Fruit fly (Drosophila melanogaster): ENCODE measurements around the gene CG14689.

The CG14689 gene

DNA sequence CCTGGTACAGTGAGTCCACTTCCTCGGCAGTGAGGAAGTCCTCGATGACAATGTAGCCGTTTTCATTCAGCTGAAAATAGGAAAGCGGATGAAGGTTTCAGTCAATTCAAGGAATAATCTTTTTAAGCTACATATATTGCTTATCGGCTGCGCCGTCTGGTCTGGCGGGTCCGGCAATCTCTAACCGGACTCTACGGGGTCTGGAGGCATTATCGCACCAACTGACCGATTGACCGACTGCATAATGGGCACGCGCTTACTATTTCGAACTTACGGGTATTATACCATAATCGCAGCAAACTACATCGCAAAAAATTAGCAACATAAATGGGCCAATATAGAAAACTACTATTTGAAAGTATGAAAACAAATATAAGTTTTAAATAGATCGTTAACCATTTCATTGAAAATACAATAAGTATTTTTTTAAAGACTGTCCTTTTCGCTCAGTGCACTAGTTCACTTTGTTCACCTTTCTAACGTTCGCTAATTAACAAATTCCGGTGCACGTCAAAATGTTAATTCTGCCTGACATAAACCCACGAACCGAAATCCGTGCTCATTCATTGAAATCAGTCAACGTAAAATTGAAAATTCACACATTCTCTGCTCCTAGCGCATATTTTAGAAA is 32.0 kb downstream of the CG14689 start (continued):
- TF ChIP-seq Nf-YB (GFP tag; optimal IDR thresholded peaks at IDR 0.05) (no peak), cwo (GFP tag; optimal IDR thresholded peaks at IDR 0.05) (no peak), gcm (GFP tag; optimal IDR thresholded peaks at IDR 0.05) (no peak), Asciz (GFP tag; optimal IDR thresholded peaks at IDR 0.05) (no peak), Dfd (GFP tag; optimal IDR thresholded peaks at IDR 0.05) (no peak), Opbp (GFP tag; IDR thresholded peaks at IDR 0.05; ENCODE audit: partially characterized antibody) (no peak), CG2199 (GFP tag; IDR thresholded peaks at IDR 0.05) (no peak), Deaf1 (tag; optimal IDR thresholded peaks at IDR 0.05) (no peak), CG12299 (tag; optimal IDR thresholded peaks at IDR 0.05) (no peak), CG10462 (GFP tag; optimal IDR thresholded peaks at IDR 0.05) (no peak), Stat92E (GFP tag; optimal IDR thresholded peaks at IDR 0.05) (no peak), CG43689 (GFP tag; IDR thresholded peaks at IDR 0.05) (0 out of 2 replicates have a peak, but pooled peaks have one; percentile 7), CG30403 (GFP tag; optimal IDR thresholded peaks at IDR 0.05) (peak; percentile 12), CG14860 (GFP tag; IDR thresholded peaks at IDR 0.05; ENCODE audit: partially characterized antibody) (no peak), CG11723 (GFP tag; optimal IDR thresholded peaks at IDR 0.05) (no peak), HHEX (GFP tag; optimal IDR thresholded peaks at IDR 0.05) (no peak), shn (GFP tag; optimal IDR thresholded peaks at IDR 0.05) (no peak), CG2889 (GFP tag; IDR thresholded peaks at IDR 0.05) (no peak), ro (GFP tag; IDR thresholded peaks at IDR 0.05) (no peak), Hmx (GFP tag; optimal IDR thresholded peaks at IDR 0.05) (no peak), CG7786 (GFP tag; optimal IDR thresholded peaks at IDR 0.05) (no peak), CG1647 (GFP tag; optimal IDR thresholded peaks at IDR 0.05) (no peak), org-1 (GFP tag; optimal IDR thresholded peaks at IDR 0.05) (no peak), sob (GFP tag; IDR thresholded peaks at IDR 0.05) (no peak), CG11456 (GFP tag; IDR thresholded peaks at IDR 0.05) (no peak), CG15696 (tag; optimal IDR thresholded peaks at IDR 0.05) (no peak), CG30431 (GFP tag; optimal IDR thresholded peaks at IDR 0.05) (no peak), emc (GFP tag; optimal IDR thresholded peaks at IDR 0.05) (no peak), CG16863 (GFP tag; optimal IDR thresholded peaks at IDR 0.05) (no peak), CG17802 (tag; optimal IDR thresholded peaks at IDR 0.05) (no peak), gsb (GFP tag; IDR thresholded peaks at IDR 0.05) (no peak), CG5245 (GFP tag; optimal IDR thresholded peaks at IDR 0.05) (no peak), CG13424 (tag; optimal IDR thresholded peaks at IDR 0.05) (no peak), Bdp1 (GFP tag; optimal IDR thresholded peaks at IDR 0.05) (no peak), CG14710 (tag; optimal IDR thresholded peaks at IDR 0.05) (no peak), CG15479 (GFP tag; optimal IDR thresholded peaks at IDR 0.05) (no peak), Hmr (GFP tag; optimal IDR thresholded peaks at IDR 0.05) (no peak), salm (tag; optimal IDR thresholded peaks at IDR 0.05) (no peak), CG11093 (GFP tag; IDR thresholded peaks at IDR 0.05) (no peak), Hey (tag; optimal IDR thresholded peaks at IDR 0.05) (no peak), CG17912 (GFP tag; optimal IDR thresholded peaks at IDR 0.05) (no peak), eve (GFP tag; optimal IDR thresholded peaks at IDR 0.05) (peak in 1 of 2 experiments; percentile 51), CG2116 (GFP tag; optimal IDR thresholded peaks at IDR 0.05) (no peak), NC2β (GFP tag; optimal IDR thresholded peaks at IDR 0.05) (no peak), ERR (GFP tag; optimal IDR thresholded peaks at IDR 0.05) (no peak), CG10209 (GFP tag; optimal IDR thresholded peaks at IDR 0.05) (peak; percentile 3), Elba2 (GFP tag; optimal IDR thresholded peaks at IDR 0.05) (no peak), nom (GFP tag; optimal IDR thresholded peaks at IDR 0.05) (no peak), pnt (GFP tag; optimal IDR thresholded peaks at IDR 0.05) (no peak), Dip2 (GFP tag; IDR thresholded peaks at IDR 0.05) (no peak), CG11247 (GFP tag; IDR thresholded peaks at IDR 0.05) (no peak)

Measured in whole organism, embryonic.